Fruit fly (Drosophila melanogaster) S2 (cell line): Measurements from ENCODE around the gene Fur1.

Experiments
- CG8478 ChIP-seq: fragments of >200 bp; optimal IDR thresholded peaks from 2 replicates; lab custom pipeline; 2018
- CTCF ChIP-seq, 2 experiments: fragments of >200 bp; optimal IDR thresholded peaks; 2 replicates each; lab custom pipeline; 2018

dm6 chr3R:25310843-25311242 lies 162.0 kb downstream of the Fur1 start, which contains the start of gene CG31099:
- TF ChIP-seq CTCF (optimal IDR thresholded peaks at IDR 0.05; lab: Kevin White, UChicago) (no peak), CG8478 (no peak)
